Fruit fly (Drosophila melanogaster): ENCODE data around the gene CG11085.

Gene CG11085

dm6 chrX:12591223-12592120 is 24.6 kb upstream of the CG11085 start:
- TF ChIP-seq ey (GFP tag; optimal IDR thresholded peaks at IDR 0.05) (peak; percentile 69), dl (GFP tag; optimal IDR thresholded peaks at IDR 0.05; ENCODE audit: insufficient read depth in 1 of 2, partially characterized antibody in 2 of 2) (no peak), Vsx2 (GFP tag; optimal IDR thresholded peaks at IDR 0.05; ENCODE audit: partially characterized antibody) (no peak), jim (GFP tag; optimal IDR thresholded peaks at IDR 0.05) (no peak), Hr83 (GFP tag; optimal IDR thresholded peaks at IDR 0.05; ENCODE audit: poor library complexity, severe bottlenecking) (no peak), Myc (optimal IDR thresholded peaks at IDR 0.05) (no peak), foxo (GFP tag; optimal IDR thresholded peaks at IDR 0.05) (peak in 1 of 2 experiments; percentile 61), N (GFP tag; optimal IDR thresholded peaks at IDR 0.05) (peak; percentile 50), OdsH (GFP tag; optimal IDR thresholded peaks at IDR 0.05) (peak; percentile 60), woc (GFP tag; optimal IDR thresholded peaks at IDR 0.05) (peak; percentile 85), br (GFP tag; optimal IDR thresholded peaks at IDR 0.05) (peak; percentile 76), Hr78 (GFP tag; optimal IDR thresholded peaks at IDR 0.05) (no peak), rgr (GFP tag; optimal IDR thresholded peaks at IDR 0.05) (peak; percentile 47), dmrt93B (GFP tag; optimal IDR thresholded peaks at IDR 0.05) (peak; percentile 67), usp (GFP tag; optimal IDR thresholded peaks at IDR 0.05) (no peak), fru (GFP tag; optimal IDR thresholded peaks at IDR 0.05) (peak; percentile 77), dsf (GFP tag; optimal IDR thresholded peaks at IDR 0.05; ENCODE audit: borderline replicate concordance) (no peak), Jra (GFP tag; optimal IDR thresholded peaks at IDR 0.05) (peak; percentile 62), pan (optimal IDR thresholded peaks at IDR 0.05) (no peak), HLH106 (tag; optimal IDR thresholded peaks at IDR 0.05) (peak; percentile 60), sage (GFP tag; optimal IDR thresholded peaks at IDR 0.05) (no peak), h (GFP tag; optimal IDR thresholded peaks at IDR 0.05) (peak; percentile 68), Dfd (GFP tag; optimal IDR thresholded peaks at IDR 0.05) (no peak), tai (GFP tag; optimal IDR thresholded peaks at IDR 0.05) (no peak), psq (GFP tag; optimal IDR thresholded peaks at IDR 0.05) (peak; percentile 64), GATAd (GFP tag; optimal IDR thresholded peaks at IDR 0.05) (no peak), Sp1 (GFP tag; optimal IDR thresholded peaks at IDR 0.05) (peak; percentile 59), lola (GFP tag; optimal IDR thresholded peaks at IDR 0.05) (no peak), CG9705 (GFP tag; optimal IDR thresholded peaks at IDR 0.05) (peak; percentile 51), Mio (GFP tag; optimal IDR thresholded peaks at IDR 0.05) (no peak)

- TF ChIP-seq Rel (GFP tag; optimal IDR thresholded peaks at IDR 0.05), result no peak
- peak; percentile 65 for TF ChIP-seq Rel (tag; optimal IDR thresholded peaks at IDR 0.05)
- no peak for TF ChIP-seq Vsx2 (GFP tag; optimal IDR thresholded peaks at IDR 0.05; ENCODE audit: partially characterized antibody)
- no peak for TF ChIP-seq Hr83 (GFP tag; optimal IDR thresholded peaks at IDR 0.05; ENCODE audit: poor library complexity, severe bottlenecking)
These were observed 24.0 kb upstream of the CG11085 start, which contains the start of gene LIMK1 for dm6 chrX:12592121-12592466. Gene LIMK1, minus strand, starts transcription at chrX:12592193.

- TF ChIP-seq br (GFP tag; optimal IDR thresholded peaks at IDR 0.05) (no peak), foxo (GFP tag; optimal IDR thresholded peaks at IDR 0.05) (no peak), Mio (GFP tag; optimal IDR thresholded peaks at IDR 0.05) (no peak), Myc (optimal IDR thresholded peaks at IDR 0.05) (no peak), Abd-B (GFP tag; optimal IDR thresholded peaks at IDR 0.05) (no peak), N (GFP tag; optimal IDR thresholded peaks at IDR 0.05) (no peak), Vsx2 (GFP tag; optimal IDR thresholded peaks at IDR 0.05; ENCODE audit: partially characterized antibody) (no peak), Jra (GFP tag; optimal IDR thresholded peaks at IDR 0.05) (no peak), pan (optimal IDR thresholded peaks at IDR 0.05) (no peak), rgr (GFP tag; optimal IDR thresholded peaks at IDR 0.05) (no peak), woc (GFP tag; optimal IDR thresholded peaks at IDR 0.05) (no peak), ey (GFP tag; optimal IDR thresholded peaks at IDR 0.05) (no peak), dl (GFP tag; optimal IDR thresholded peaks at IDR 0.05; ENCODE audit: insufficient read depth in 1 of 2, partially characterized antibody in 2 of 2) (no peak), Dfd (GFP tag; optimal IDR thresholded peaks at IDR 0.05) (no peak), CrebA (GFP tag; optimal IDR thresholded peaks at IDR 0.05; ENCODE audit: borderline replicate concordance) (no peak), jim (GFP tag; optimal IDR thresholded peaks at IDR 0.05) (no peak), CG32264 (GFP tag; optimal IDR thresholded peaks at IDR 0.05) (no peak), OdsH (GFP tag; optimal IDR thresholded peaks at IDR 0.05) (no peak)
These were observed 21.0 kb upstream of the CG11085 start for dm6 chrX:12595100-12595609.
